Worm (Caenorhabditis elegans) whole organism, L1 larva: ENCODE results near the gene gstk-1.

Experiments used
- lin-39 ChIP-seq: fragments of 150-350 bp; optimal IDR thresholded peaks from 2 replicates; lab custom pipeline; 2014; ENCODE audit warnings: missing biosample characterization, missing genetic modification reagents, missing genetic modification characterization
- nhr-12 ChIP-seq: sonication (generic microtip); optimal IDR thresholded peaks from 2 replicates; lab custom pipeline; 2017; ENCODE audit warnings: missing biosample characterization, missing genetic modification characterization
- ztf-4 ChIP-seq: fragments of 150-350 bp; optimal IDR thresholded peaks from 2 replicates; lab custom pipeline; 2014; ENCODE audit warnings: missing biosample characterization, missing genetic modification characterization

- TF ChIP-seq nhr-12 (tag; lab: Kevin White, UChicago) (no peak), lin-39 (tag; lab: Kevin White, UChicago) (no peak), ztf-4 (tag; lab: Kevin White, UChicago) (no peak)
Measured at ce11 chrII:9618759-9619158, 37.7 kb upstream of the gstk-1 start.
